Fruit fly (Drosophila melanogaster) whole organism, adult: Measurements from ENCODE around the gene Lcp65Ag3.

ENCODE experiments used
- CG12768 ChIP-seq: fragments of 200-800 bp; sonication (Bioruptor generic); optimal IDR thresholded peaks from 2 replicates; lab custom pipeline; 2017; ENCODE audit warnings: missing biosample characterization, missing genetic modification characterization, mild to moderate bottlenecking, moderate library complexity, missing genetic modification reagents
- CG14711 ChIP-seq: fragments of 200-800 bp; sonication (Bioruptor generic); optimal IDR thresholded peaks from 2 replicates; lab custom pipeline; 2018; ENCODE audit warnings: missing biosample characterization, mild to moderate bottlenecking, missing genetic modification characterization, moderate library complexity
- CG1620 ChIP-seq: fragments of 200-800 bp; sonication (Bioruptor generic); optimal IDR thresholded peaks from 2 replicates; lab custom pipeline; 2016; ENCODE audit warnings: missing biosample characterization, missing genetic modification characterization
- CG33017 ChIP-seq: fragments of 200-800 bp; sonication (Bioruptor generic); optimal IDR thresholded peaks from 2 replicates; lab custom pipeline; 2018; ENCODE audit warnings: missing biosample characterization, mild to moderate bottlenecking, missing genetic modification characterization, moderate library complexity
- Crg-1 ChIP-seq: fragments of 200-800 bp; sonication (Bioruptor generic); optimal IDR thresholded peaks from 2 replicates; lab custom pipeline; 2016; ENCODE audit warnings: missing biosample characterization, missing genetic modification characterization
- Mnt ChIP-seq: fragments of 200-800 bp; sonication (Bioruptor generic); optimal IDR thresholded peaks from 2 replicates; lab custom pipeline; 2016; ENCODE audit warnings: missing biosample characterization, mild to moderate bottlenecking, missing genetic modification characterization
- bab1 ChIP-seq: fragments of 200-800 bp; sonication (Bioruptor generic); optimal IDR thresholded peaks from 3 replicates; lab custom pipeline; 2019; ENCODE audit warnings: missing biosample characterization, mild to moderate bottlenecking, missing genetic modification characterization, moderate library complexity
- cnc ChIP-seq, 2 experiments: fragments of >200 bp; optimal IDR thresholded peaks; 2 replicates each; lab custom pipeline; 2017
- ovo ChIP-seq: fragments of 200-800 bp; sonication (Bioruptor generic); optimal IDR thresholded peaks from 2 replicates; lab custom pipeline; 2016; ENCODE audit warnings: missing biosample characterization, missing genetic modification characterization
- toe ChIP-seq: fragments of 200-800 bp; sonication (Bioruptor generic); optimal IDR thresholded peaks from 2 replicates; lab custom pipeline; 2016; ENCODE audit warnings: missing biosample characterization, missing genetic modification characterization

DNA sequence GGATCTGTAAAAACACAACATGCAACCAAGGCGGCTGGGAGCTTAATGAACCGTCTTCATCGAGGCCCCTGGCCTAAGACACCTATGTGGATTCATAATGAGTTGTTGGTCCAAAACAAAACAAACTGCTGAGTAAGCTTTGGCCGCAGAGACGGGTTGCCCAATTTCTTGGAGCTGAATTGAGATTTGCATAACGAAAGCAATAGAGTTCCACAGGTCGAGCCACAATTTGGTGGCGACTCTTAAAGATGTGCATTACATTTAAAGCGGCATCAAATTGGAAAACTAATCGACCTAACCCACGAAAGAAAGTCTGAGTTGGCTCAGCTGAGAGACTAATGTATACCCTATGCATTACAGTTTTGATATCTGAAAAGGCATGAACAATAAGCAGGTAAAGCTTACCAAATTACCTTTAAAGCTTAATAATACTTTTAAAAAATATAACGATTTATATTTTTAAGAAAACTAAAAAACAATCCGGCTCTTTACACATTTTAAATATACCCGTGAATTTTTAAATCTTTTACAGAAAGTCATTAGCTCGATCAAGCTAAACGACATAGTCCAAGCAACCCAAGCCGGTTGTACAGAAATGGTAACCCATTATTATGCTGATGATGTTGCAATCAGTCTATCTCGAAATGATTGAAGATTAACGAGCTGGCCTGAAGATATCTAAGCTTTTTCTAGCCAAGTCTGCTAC is 26.7 kb upstream of the Lcp65Ag3 start, which contains the start of gene CG13297:
- TF ChIP-seq CG1620 (GFP tag; lab: Kevin White, UChicago) (no peak), ovo (GFP tag; lab: Kevin White, UChicago) (no peak), Crg-1 (GFP tag; lab: Kevin White, UChicago) (no peak), Mnt (GFP tag; lab: Kevin White, UChicago) (no peak), toe (no peak), CG33017 (tag; lab: Kevin White, UChicago) (no peak), cnc (optimal IDR thresholded peaks at IDR 0.05; lab: Kevin White, UChicago) (no peak), bab1 (GFP tag; lab: Kevin White, UChicago) (no peak), CG12768 (GFP tag; lab: Kevin White, UChicago) (no peak), CG14711 (tag; lab: Kevin White, UChicago) (no peak)
